Worm (Caenorhabditis elegans) whole organism, young adult: Measurements from ENCODE around the gene Y39E4B.11.
A peak's percentile ranks its signal among the peaks of the same experiment; 100 is the strongest.
"Not testable (repeated sequence)": the region's sequence is repeated elsewhere in the genome, so short reads cannot be mapped to it uniquely, and the experiment has no call there.

Experiments
- C06A6.2 ChIP-seq: fragments of 200-800 bp; sonication (Bioruptor generic); conservative IDR thresholded peaks from 2 replicates; pipeline ENCODE4 v1.3.6; 2022; ENCODE audit warnings: missing genetic modification characterization, missing compliant biosample characterization
- D2030.7 ChIP-seq: fragments of 200-800 bp; sonication (Bioruptor generic); IDR thresholded peaks from 2 replicates; pipeline ENCODE4 v1.3.6; 2022; ENCODE audit warnings: missing genetic modification reagents, missing genetic modification characterization, missing compliant biosample characterization
- F22D6.2 ChIP-seq: sonication (generic microtip); optimal IDR thresholded peaks from 2 replicates; lab custom pipeline; 2016; ENCODE audit warnings: mild to moderate bottlenecking, missing genetic modification characterization, missing compliant biosample characterization
- F23B12.7 ChIP-seq: sonication (generic microtip); optimal IDR thresholded peaks from 2 replicates; lab custom pipeline; 2017; ENCODE audit warnings: missing genetic modification characterization, mild to moderate bottlenecking, missing compliant biosample characterization, antibody characterized with exemption, moderate library complexity; ENCODE audit not compliant: insufficient read depth
- F39B2.1 ChIP-seq: fragments of 200-800 bp; sonication (Bioruptor generic); IDR thresholded peaks from 2 replicates; pipeline ENCODE4 v1.3.6; 2022; ENCODE audit warnings: missing genetic modification reagents, missing genetic modification characterization, missing compliant biosample characterization
- atf-7 ChIP-seq: sonication (generic microtip); optimal IDR thresholded peaks from 2 replicates; lab custom pipeline; 2017; ENCODE audit warnings: mild to moderate bottlenecking, missing genetic modification characterization, missing compliant biosample characterization
- attf-3 ChIP-seq: fragments of 200-800 bp; sonication (Bioruptor generic); conservative IDR thresholded peaks from 2 replicates; pipeline ENCODE4 v1.3.6; 2022; ENCODE audit warnings: missing genetic modification reagents, missing genetic modification characterization, missing compliant biosample characterization
- bed-1 ChIP-seq: fragments of 200-800 bp; sonication (Bioruptor generic); IDR thresholded peaks from 2 replicates; pipeline ENCODE4 v1.3.6; 2022; ENCODE audit warnings: missing genetic modification reagents, missing genetic modification characterization, missing compliant biosample characterization
- cebp-1 ChIP-seq, 2 experiments: fragments of 200-800 bp in 1 of 2; sonication (Bioruptor generic) in 1 of 2; sonication (generic microtip) in 1 of 2; IDR thresholded peaks in 1 of 2; optimal IDR thresholded peaks in 1 of 2; 2 replicates each; pipeline versions ENCODE4 v1.3.6 to Lab custom; 2017 to 2022; ENCODE audit warnings: missing compliant biosample characterization in 2 of 2, missing genetic modification characterization in 2 of 2, mild to moderate bottlenecking in 1 of 2, missing genetic modification reagents in 1 of 2, moderate library complexity in 1 of 2
- ceh-27 ChIP-seq: fragments of 200-800 bp; sonication (Bioruptor generic); optimal IDR thresholded peaks from 2 replicates; lab custom pipeline; 2018; ENCODE audit warnings: mild to moderate bottlenecking, missing genetic modification characterization, moderate library complexity, missing compliant biosample characterization
- ceh-91 ChIP-seq: fragments of 200-800 bp; sonication (Bioruptor generic); IDR thresholded peaks from 2 replicates; pipeline ENCODE4 v1.3.6; 2022; ENCODE audit warnings: missing genetic modification reagents, missing genetic modification characterization, missing compliant biosample characterization
- chd-7 ChIP-seq: sonication (generic microtip); optimal IDR thresholded peaks from 2 replicates; lab custom pipeline; 2016; ENCODE audit warnings: mild to moderate bottlenecking, missing genetic modification characterization, moderate library complexity, missing compliant biosample characterization
- dox-1 ChIP-seq: fragments of 200-800 bp; sonication (Bioruptor generic); IDR thresholded peaks from 2 replicates; pipeline ENCODE4 v1.3.6; 2022; ENCODE audit warnings: missing genetic modification reagents, missing genetic modification characterization, missing compliant biosample characterization
- dpl-1 ChIP-seq: fragments of 150-350 bp; optimal IDR thresholded peaks from 2 replicates; lab custom pipeline; 2014; ENCODE audit warnings: missing biosample characterization, missing genetic modification reagents, missing genetic modification characterization
- efl-1 ChIP-seq: fragments of 150-350 bp; optimal IDR thresholded peaks from 2 replicates; lab custom pipeline; 2014; ENCODE audit warnings: missing biosample characterization, missing genetic modification reagents, missing genetic modification characterization
- egrh-3 ChIP-seq: fragments of 200-800 bp; sonication (Bioruptor generic); IDR thresholded peaks from 2 replicates; pipeline ENCODE4 v1.3.6; 2022; ENCODE audit warnings: missing genetic modification reagents, missing genetic modification characterization, missing compliant biosample characterization
- him-1 ChIP-seq: sonication (generic microtip); optimal IDR thresholded peaks from 2 replicates; lab custom pipeline; 2016; ENCODE audit warnings: missing genotype, missing genetic modification reagents, missing genetic modification characterization, missing compliant biosample characterization
- hmg-1.2 ChIP-seq: fragments of 200-800 bp; sonication (Bioruptor generic); IDR thresholded peaks from 2 replicates; pipeline ENCODE4 v1.3.6; 2022; ENCODE audit warnings: missing genetic modification reagents, missing genetic modification characterization, missing compliant biosample characterization
- let-607 ChIP-seq, 2 experiments: fragments of 200-800 bp in 1 of 2; sonication (Bioruptor generic) in 1 of 2; sonication (generic microtip) in 1 of 2; optimal IDR thresholded peaks; 2 replicates each; lab custom pipeline; 2016 to 2018; ENCODE audit warnings: mild to moderate bottlenecking in 2 of 2, missing compliant biosample characterization in 2 of 2, missing genetic modification characterization in 2 of 2, moderate library complexity in 2 of 2, missing genotype in 1 of 2
- lin-35 ChIP-seq, 3 experiments: fragments of 150-350 bp in 2 of 3; sonication (generic microtip) in 1 of 3; optimal IDR thresholded peaks; 2 replicates each; lab custom pipeline; 2014 to 2018; ENCODE audit warnings: missing biosample characterization in 3 of 3, missing genetic modification characterization in 3 of 3, missing genetic modification reagents in 3 of 3
- lin-54 ChIP-seq: fragments of 200-800 bp; sonication (Bioruptor generic); optimal IDR thresholded peaks from 2 replicates; lab custom pipeline; 2018; ENCODE audit warnings: mild to moderate bottlenecking, missing genetic modification characterization, missing compliant biosample characterization
- lsl-1 ChIP-seq: fragments of 200-800 bp; sonication (Bioruptor generic); optimal IDR thresholded peaks from 2 replicates; lab custom pipeline; 2018; ENCODE audit warnings: mild to moderate bottlenecking, missing genetic modification characterization, moderate library complexity, missing compliant biosample characterization
- madf-8 ChIP-seq: fragments of 200-800 bp; sonication (Bioruptor generic); conservative IDR thresholded peaks from 2 replicates; pipeline ENCODE4 v1.3.6; 2022; ENCODE audit warnings: missing genetic modification reagents, missing genetic modification characterization, missing compliant biosample characterization
- mes-4 ChIP-seq: sonication (generic microtip); optimal IDR thresholded peaks from 2 replicates; lab custom pipeline; 2016; ENCODE audit warnings: missing genotype, missing genetic modification characterization, missing compliant biosample characterization
- nfya-2 ChIP-seq: fragments of 200-800 bp; sonication (Bioruptor generic); IDR thresholded peaks from 2 replicates; pipeline ENCODE4 v1.3.6; 2022; ENCODE audit warnings: missing genetic modification reagents, missing genetic modification characterization, missing compliant biosample characterization
- nhr-90 ChIP-seq: sonication (generic microtip); optimal IDR thresholded peaks from 2 replicates; lab custom pipeline; 2016; ENCODE audit warnings: missing genotype, mild to moderate bottlenecking, missing genetic modification characterization, missing compliant biosample characterization
- snpc-3.4 ChIP-seq: sonication (generic microtip); optimal IDR thresholded peaks from 2 replicates; lab custom pipeline; 2017; ENCODE audit warnings: missing genetic modification characterization, mild to moderate bottlenecking, missing compliant biosample characterization, antibody characterized with exemption, moderate library complexity, missing genotype, missing genetic modification reagents
- somi-1 ChIP-seq: fragments of 200-800 bp; sonication (Bioruptor generic); optimal IDR thresholded peaks from 2 replicates; lab custom pipeline; 2018; ENCODE audit warnings: mild to moderate bottlenecking, missing genetic modification characterization, missing compliant biosample characterization
- tbp1 ChIP-seq: fragments of 200-800 bp; sonication (Bioruptor generic); optimal IDR thresholded peaks from 2 replicates; lab custom pipeline; 2018; ENCODE audit warnings: mild to moderate bottlenecking, missing genetic modification characterization, missing compliant biosample characterization
- tbx-9 ChIP-seq: sonication (generic microtip); optimal IDR thresholded peaks from 2 replicates; lab custom pipeline; 2016; ENCODE audit warnings: borderline replicate concordance, missing genetic modification characterization, inconsistent platforms, missing compliant biosample characterization
- unc-130 ChIP-seq: sonication (generic microtip); optimal IDR thresholded peaks from 2 replicates; lab custom pipeline; 2016; ENCODE audit warnings: missing genetic modification reagents, missing genetic modification characterization, missing compliant biosample characterization
- zim-3 ChIP-seq: sonication (generic microtip); optimal IDR thresholded peaks from 2 replicates; lab custom pipeline; 2017; ENCODE audit warnings: mild to moderate bottlenecking, missing genetic modification characterization, moderate library complexity, missing compliant biosample characterization
- ztf-18 ChIP-seq: sonication (generic microtip); optimal IDR thresholded peaks from 2 replicates; lab custom pipeline; 2016; ENCODE audit warnings: missing genotype, mild to moderate bottlenecking, missing genetic modification characterization, missing compliant biosample characterization

Gene Y39E4B.11

DNA sequence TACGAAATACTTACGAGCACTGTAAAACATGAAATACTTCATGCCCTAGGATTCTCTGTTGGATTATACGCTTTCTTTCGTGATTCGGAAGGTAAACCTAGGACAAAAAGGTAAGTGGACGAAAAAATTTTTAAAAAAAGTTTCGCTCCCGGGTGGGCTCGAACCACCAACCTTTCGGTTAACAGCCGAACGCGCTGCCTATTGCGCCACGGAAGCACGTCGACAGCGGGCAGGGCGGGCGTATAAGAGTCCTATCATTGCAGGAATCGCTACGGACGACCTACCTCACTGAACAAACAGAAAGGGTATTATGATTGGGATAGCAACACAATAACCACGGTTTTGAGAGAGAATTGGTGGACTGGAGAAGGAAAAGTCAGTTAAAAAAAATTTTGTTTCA lies 20.2 kb downstream of the Y39E4B.11 start (continued):
- TF ChIP-seq lsl-1 (GFP tag; lab: Kevin White, UChicago) = peak; percentile 38
- TF ChIP-seq him-1 (tag; lab: Kevin White, UChicago) = peak; percentile 62
- no peak for TF ChIP-seq ztf-18 (tag; lab: Kevin White, UChicago)
- no peak for TF ChIP-seq cebp-1 (GFP tag; IDR thresholded peaks at IDR 0.05; lab: Robert Waterston, UW)
- peak; percentile 63 for TF ChIP-seq cebp-1 (tag; optimal IDR thresholded peaks at IDR 0.05; lab: Kevin White, UChicago)

ce11 chrIII:13236199-13236598 lies 31.4 kb downstream of the Y39E4B.11 start:
- TF ChIP-seq egrh-3 = peak; percentile 61; the same call in 1 of the 2 replicates

ce11 chrIII:13245281-13245680 lies 40.5 kb downstream of the Y39E4B.11 start, which contains the start of gene Y43F4A.4:
Gene Y43F4A.4 (plus strand): TSS chrIII:13245581.
- not testable (repeated sequence) for TF ChIP-seq C06A6.2; tbx-9 (tag; lab: Kevin White, UChicago); bed-1 (GFP tag; lab: Robert Waterston, UW)
- TF ChIP-seq, all 124 proteins: peak for 0; not testable (repeated sequence) for 124

DNA sequence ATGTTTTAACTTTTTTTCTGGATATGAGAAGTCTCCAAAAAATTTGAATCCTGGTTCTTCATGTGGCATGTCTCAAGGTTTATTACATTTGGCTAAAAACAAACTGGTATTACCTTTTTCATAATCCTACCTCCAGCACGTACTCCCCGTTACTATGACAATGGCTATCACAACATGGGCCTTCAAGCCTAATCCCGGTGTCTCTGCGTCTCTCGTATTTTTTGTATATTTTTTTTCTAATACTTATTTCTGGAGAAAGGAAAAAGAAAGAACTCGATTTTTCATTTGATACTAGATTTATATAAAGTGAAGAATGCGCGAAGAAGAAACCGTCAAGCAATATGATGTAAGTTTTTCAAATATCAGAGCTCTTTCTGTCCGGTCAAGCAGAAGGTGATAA lies 41.5 kb downstream of the Y39E4B.11 start, which contains the start of gene anoh-1:
Gene anoh-1, plus strand, starts transcription at position 301 of the 400 bp plus-strand sequence.
- TF ChIP-seq madf-8 (GFP tag; lab: Robert Waterston, UW) = no peak
- no peak for TF ChIP-seq dox-1 (GFP tag; lab: Robert Waterston, UW)
- no peak for TF ChIP-seq chd-7 (tag; lab: Kevin White, UChicago)
- no peak for TF ChIP-seq F23B12.7 (tag; lab: Kevin White, UChicago)
- TF ChIP-seq lin-54 (GFP tag; lab: Kevin White, UChicago) = no peak
- TF ChIP-seq ceh-91 (GFP tag; lab: Robert Waterston, UW) = no peak
- no peak for TF ChIP-seq somi-1 (GFP tag; lab: Kevin White, UChicago)
- TF ChIP-seq nhr-90 = no peak
- no peak for TF ChIP-seq zim-3 (tag; lab: Kevin White, UChicago)
- no peak for TF ChIP-seq atf-7 (tag; lab: Kevin White, UChicago)
- TF ChIP-seq mes-4 (tag; lab: Kevin White, UChicago) = no peak
- no peak for TF ChIP-seq tbp1
- TF ChIP-seq F39B2.1 (GFP tag; lab: Robert Waterston, UW) = no peak

- no peak for TF ChIP-seq mes-4 (tag; lab: Kevin White, UChicago)
- TF ChIP-seq let-607 (tag; optimal IDR thresholded peaks at IDR 0.05; lab: Kevin White, UChicago) = peak in 1 of 2 experiments; percentile 73
- TF ChIP-seq hmg-1.2 (GFP tag; lab: Robert Waterston, UW) = peak; percentile 42; the same call in 1 of the 2 replicates
- TF ChIP-seq F22D6.2 (tag; lab: Kevin White, UChicago) = no peak
- TF ChIP-seq unc-130 (GFP tag; lab: Kevin White, UChicago) = no peak
Measured at ce11 chrIII:13254178-13254725, 49.5 kb downstream of the Y39E4B.11 start, which contains the start of gene F56A8.9. Gene F56A8.9 (plus strand): TSS chrIII:13254675.

- no peak for TF ChIP-seq bed-1 (GFP tag; lab: Robert Waterston, UW)
- TF ChIP-seq efl-1 (GFP tag; lab: Kevin White, UChicago) = peak; percentile 84
- TF ChIP-seq lin-54 (GFP tag; lab: Kevin White, UChicago) = peak; percentile 91
- no peak for TF ChIP-seq D2030.7 (GFP tag; lab: Robert Waterston, UW)
- peak in 1 of 2 experiments; percentile 43 for TF ChIP-seq let-607 (tag; optimal IDR thresholded peaks at IDR 0.05; lab: Kevin White, UChicago)
- peak; percentile 83 for TF ChIP-seq dpl-1 (GFP tag; lab: Kevin White, UChicago)
- no peak for TF ChIP-seq ceh-27 (GFP tag; lab: Kevin White, UChicago)
- peak; percentile 24 for TF ChIP-seq snpc-3.4
- peak in 2 of 3 experiments; percentile 57 to 95 for TF ChIP-seq lin-35 (GFP tag; optimal IDR thresholded peaks at IDR 0.05; lab: Kevin White, UChicago)
- no peak for TF ChIP-seq nfya-2 (GFP tag; lab: Robert Waterston, UW)
- no peak for TF ChIP-seq hmg-1.2 (GFP tag; lab: Robert Waterston, UW)
- TF ChIP-seq somi-1 (GFP tag; lab: Kevin White, UChicago) = no peak
- peak; percentile 96 for TF ChIP-seq attf-3
Measured at ce11 chrIII:13256438-13256928, 51.7 kb downstream of the Y39E4B.11 start, which contains the start of gene F56A8.3. Gene F56A8.3 (plus strand): TSS chrIII:13256878.
